Worm (Caenorhabditis elegans) whole organism, L2 larva: ENCODE results near the gene cdh-10.

ENCODE experiments used
- C34F6.9 ChIP-seq: fragments of 150-350 bp; optimal IDR thresholded peaks from 2 replicates; lab custom pipeline; 2014; ENCODE audit warnings: missing biosample characterization, missing genetic modification characterization
- F13H6.1 ChIP-seq: sonication (generic microtip); optimal IDR thresholded peaks from 2 replicates; lab custom pipeline; 2016; ENCODE audit warnings: missing genetic modification characterization, missing compliant biosample characterization
- R02D3.7 ChIP-seq: fragments of 150-350 bp; optimal IDR thresholded peaks from 2 replicates; lab custom pipeline; 2014; ENCODE audit warnings: missing biosample characterization, missing genetic modification characterization
- Y55F3AM.14 ChIP-seq: fragments of 200-800 bp; sonication (Bioruptor generic); optimal IDR thresholded peaks from 2 replicates; lab custom pipeline; 2018; ENCODE audit warnings: mild to moderate bottlenecking, missing genetic modification characterization, missing compliant biosample characterization
- ZK546.5 ChIP-seq: sonication (generic microtip); optimal IDR thresholded peaks from 2 replicates; lab custom pipeline; 2017; ENCODE audit warnings: missing biosample characterization, missing genetic modification characterization
- alr-1 ChIP-seq: fragments of 150-350 bp; optimal IDR thresholded peaks from 2 replicates; lab custom pipeline; 2014; ENCODE audit warnings: missing biosample characterization, missing genetic modification characterization
- aly-2 ChIP-seq: fragments of 150-350 bp; optimal IDR thresholded peaks from 2 replicates; lab custom pipeline; 2014; ENCODE audit warnings: missing biosample characterization, missing genetic modification characterization
- ama-1 ChIP-seq: fragments of 150-350 bp; optimal IDR thresholded peaks from 2 replicates; lab custom pipeline; 2018; ENCODE audit warnings: inconsistent platforms
- blmp-1 ChIP-seq: sonication (generic microtip); optimal IDR thresholded peaks from 2 replicates; lab custom pipeline; 2017; ENCODE audit warnings: missing genetic modification characterization, mild to moderate bottlenecking, missing compliant biosample characterization, antibody characterized with exemption, moderate library complexity; ENCODE audit not compliant: insufficient read depth
- ceh-16 ChIP-seq: fragments of 150-350 bp; optimal IDR thresholded peaks from 2 replicates; lab custom pipeline; 2014; ENCODE audit warnings: missing biosample characterization, missing genetic modification characterization
- crh-2 ChIP-seq: sonication (generic microtip); optimal IDR thresholded peaks from 2 replicates; lab custom pipeline; 2017; ENCODE audit warnings: missing biosample characterization, missing genetic modification characterization
- dmd-4 ChIP-seq: sonication (generic microtip); optimal IDR thresholded peaks from 2 replicates; lab custom pipeline; 2017; ENCODE audit warnings: missing biosample characterization, missing genetic modification characterization
- elt-1 ChIP-seq: fragments of 150-350 bp; optimal IDR thresholded peaks from 2 replicates; lab custom pipeline; 2014; ENCODE audit warnings: missing biosample characterization, missing genetic modification characterization
- fos-1 ChIP-seq: fragments of 150-350 bp; optimal IDR thresholded peaks from 2 replicates; lab custom pipeline; 2014; ENCODE audit warnings: missing biosample characterization, missing genetic modification characterization
- lin-11 ChIP-seq: fragments of 150-350 bp; sonication (generic microtip); optimal IDR thresholded peaks from 2 replicates; lab custom pipeline; 2014; ENCODE audit warnings: missing biosample characterization, missing genetic modification characterization, inconsistent platforms, mixed read lengths
- mab-5 ChIP-seq: fragments of 150-350 bp; optimal IDR thresholded peaks from 2 replicates; lab custom pipeline; 2014; ENCODE audit warnings: missing biosample characterization, missing genetic modification characterization
- mbf-1 ChIP-seq: sonication (generic microtip); optimal IDR thresholded peaks from 2 replicates; lab custom pipeline; 2017; ENCODE audit warnings: missing biosample characterization, missing genetic modification characterization
- mdl-1 ChIP-seq, 2 experiments: fragments of 150-350 bp in 1 of 2; sonication (generic microtip) in 1 of 2; optimal IDR thresholded peaks; 2 replicates each; lab custom pipeline; 2017; ENCODE audit warnings: missing biosample characterization in 2 of 2, missing genetic modification characterization in 2 of 2
- nhr-10 ChIP-seq: sonication (generic microtip); optimal IDR thresholded peaks from 2 replicates; lab custom pipeline; 2017; ENCODE audit warnings: missing biosample characterization, missing genetic modification characterization
- nhr-11 ChIP-seq: fragments of 150-350 bp; optimal IDR thresholded peaks from 2 replicates; lab custom pipeline; 2014; ENCODE audit warnings: missing biosample characterization, missing genetic modification characterization
- nhr-12 ChIP-seq: fragments of 150-350 bp; optimal IDR thresholded peaks from 2 replicates; lab custom pipeline; 2014; ENCODE audit warnings: missing biosample characterization, missing genetic modification characterization
- nhr-129 ChIP-seq: fragments of 150-350 bp; optimal IDR thresholded peaks from 2 replicates; lab custom pipeline; 2014; ENCODE audit warnings: missing biosample characterization, missing genetic modification characterization
- nhr-21 ChIP-seq: fragments of 150-350 bp; optimal IDR thresholded peaks from 2 replicates; lab custom pipeline; 2014; ENCODE audit warnings: missing biosample characterization, missing genetic modification characterization
- nhr-23 ChIP-seq: fragments of 150-350 bp; optimal IDR thresholded peaks from 2 replicates; lab custom pipeline; 2014; ENCODE audit warnings: missing biosample characterization, missing genetic modification reagents, missing genetic modification characterization
- nhr-237 ChIP-seq: fragments of 150-350 bp; optimal IDR thresholded peaks from 2 replicates; lab custom pipeline; 2014; ENCODE audit warnings: missing biosample characterization, missing genetic modification characterization
- nhr-25 ChIP-seq: fragments of 150-350 bp; sonication (generic microtip); optimal IDR thresholded peaks from 3 replicates; lab custom pipeline; 2014; ENCODE audit warnings: missing biosample characterization, missing genetic modification characterization
- nhr-77 ChIP-seq: fragments of 150-350 bp; optimal IDR thresholded peaks from 2 replicates; lab custom pipeline; 2014; ENCODE audit warnings: missing biosample characterization, missing genetic modification characterization
- sem-4 ChIP-seq: fragments of 150-350 bp; optimal IDR thresholded peaks from 2 replicates; lab custom pipeline; 2014; ENCODE audit warnings: missing biosample characterization, missing genetic modification reagents, missing genetic modification characterization
- skn-1 ChIP-seq: sonication (generic microtip); optimal IDR thresholded peaks from 2 replicates; lab custom pipeline; 2017; ENCODE audit warnings: missing biosample characterization, missing genetic modification characterization
- sma-3 ChIP-seq: sonication (generic microtip); optimal IDR thresholded peaks from 2 replicates; lab custom pipeline; 2016; ENCODE audit warnings: missing genetic modification reagents, missing genetic modification characterization, missing compliant biosample characterization
- sma-9 ChIP-seq, 2 experiments: fragments of 150-350 bp in 1 of 2; sonication (generic microtip) in 1 of 2; optimal IDR thresholded peaks; 2 replicates each; lab custom pipeline; 2014 to 2016; ENCODE audit warnings: missing genetic modification characterization in 2 of 2, mild to moderate bottlenecking in 1 of 2, missing biosample characterization in 1 of 2, missing compliant biosample characterization in 1 of 2, missing genetic modification reagents in 1 of 2, moderate library complexity in 1 of 2
- unc-39 ChIP-seq: fragments of 150-350 bp; optimal IDR thresholded peaks from 2 replicates; lab custom pipeline; 2014; ENCODE audit warnings: missing biosample characterization, missing genetic modification characterization
- unc-62 ChIP-seq: fragments of 150-350 bp; optimal IDR thresholded peaks from 2 replicates; lab custom pipeline; 2014; ENCODE audit warnings: missing biosample characterization, missing genetic modification reagents, missing genetic modification characterization
- ztf-1 ChIP-seq: fragments of 200-800 bp; sonication (Bioruptor generic); conservative IDR thresholded peaks from 2 replicates; pipeline ENCODE4 v1.3.6; 2022; ENCODE audit warnings: missing genetic modification characterization, missing compliant biosample characterization
- ztf-11 ChIP-seq: sonication (generic microtip); optimal IDR thresholded peaks from 2 replicates; lab custom pipeline; 2017; ENCODE audit warnings: missing biosample characterization, missing genetic modification characterization
- ztf-4 ChIP-seq: fragments of 150-350 bp; optimal IDR thresholded peaks from 2 replicates; lab custom pipeline; 2014; ENCODE audit warnings: missing biosample characterization, missing genetic modification characterization

The cdh-10 gene

DNA sequence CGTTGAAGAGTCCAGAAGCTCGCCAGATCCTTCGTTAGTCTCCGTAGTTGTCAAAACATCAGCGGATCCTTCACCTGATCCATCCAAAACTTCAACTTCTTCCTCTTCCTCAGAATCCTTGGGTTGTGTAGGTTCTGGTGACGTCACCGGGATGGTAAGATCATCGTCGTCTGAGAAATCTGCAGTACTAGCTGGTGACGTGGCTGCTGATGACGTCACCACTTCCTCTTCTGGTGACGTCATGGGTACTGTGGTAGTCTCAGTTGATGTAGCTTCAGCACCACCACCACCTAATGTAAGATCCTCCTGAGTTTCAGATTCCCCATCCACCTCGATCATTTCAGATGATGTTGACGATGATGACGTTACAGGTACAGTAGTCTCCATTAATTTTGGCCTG lies 1.8 kb downstream of the cdh-10 start:
- TF ChIP-seq nhr-77 (tag; lab: Kevin White, UChicago) (no peak), nhr-237 (tag; lab: Kevin White, UChicago) (no peak), fos-1 (no peak), Y55F3AM.14 (GFP tag; lab: Kevin White, UChicago) (no peak), ztf-11 (tag; lab: Kevin White, UChicago) (no peak), nhr-25 (no peak), sem-4 (tag; lab: Kevin White, UChicago) (no peak), nhr-23 (tag; lab: Kevin White, UChicago) (no peak), mdl-1 (tag; optimal IDR thresholded peaks at IDR 0.05; lab: Kevin White, UChicago) (no peak), alr-1 (tag; lab: Kevin White, UChicago) (no peak), nhr-21 (tag; lab: Kevin White, UChicago) (no peak), ztf-1 (GFP tag; lab: Robert Waterston, UW) (no peak), ceh-16 (tag; lab: Kevin White, UChicago) (no peak), nhr-129 (tag; lab: Kevin White, UChicago) (no peak), unc-62 (GFP tag; lab: Kevin White, UChicago) (no peak), R02D3.7 (tag; lab: Kevin White, UChicago) (no peak), mab-5 (tag; lab: Kevin White, UChicago) (no peak), blmp-1 (tag; lab: Kevin White, UChicago) (no peak), dmd-4 (tag; lab: Kevin White, UChicago) (no peak), F13H6.1 (tag; lab: Kevin White, UChicago) (no peak)

DNA sequence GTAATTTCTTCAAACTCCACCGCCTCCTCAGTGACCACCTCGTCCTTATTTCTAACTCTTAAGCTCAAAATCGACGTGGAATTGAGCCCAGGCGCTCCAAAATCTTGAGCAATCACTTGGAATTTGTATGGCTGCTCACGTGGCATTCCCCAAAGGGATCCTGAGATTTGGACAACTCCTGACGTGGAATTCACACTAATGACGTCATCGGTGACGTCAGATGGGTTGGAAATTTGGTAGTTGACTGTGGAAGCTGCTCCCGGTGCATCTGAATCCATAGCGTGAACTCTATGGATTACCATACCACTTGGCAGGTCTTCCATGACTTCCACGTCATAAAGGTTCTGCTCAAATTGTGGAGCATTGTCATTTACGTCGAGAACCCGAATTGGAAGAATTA lies 8.0 kb downstream of the cdh-10 start:
- TF ChIP-seq ceh-16 (tag; lab: Kevin White, UChicago) (no peak), sma-9 (GFP tag; optimal IDR thresholded peaks at IDR 0.05; lab: Kevin White, UChicago) (no peak), sma-9 (tag; optimal IDR thresholded peaks at IDR 0.05; lab: Kevin White, UChicago) (no peak), crh-2 (no peak), ztf-4 (tag; lab: Kevin White, UChicago) (no peak), nhr-77 (tag; lab: Kevin White, UChicago) (no peak), elt-1 (tag; lab: Kevin White, UChicago) (no peak), ama-1 (no peak), C34F6.9 (tag; lab: Kevin White, UChicago) (no peak), nhr-12 (tag; lab: Kevin White, UChicago) (no peak), nhr-237 (tag; lab: Kevin White, UChicago) (no peak), sem-4 (tag; lab: Kevin White, UChicago) (no peak), lin-11 (tag; lab: Kevin White, UChicago) (no peak), ZK546.5 (no peak), ztf-1 (GFP tag; lab: Robert Waterston, UW) (no peak), unc-39 (tag; lab: Kevin White, UChicago) (no peak), alr-1 (tag; lab: Kevin White, UChicago) (no peak), skn-1 (tag; lab: Kevin White, UChicago) (no peak), nhr-10 (tag; lab: Kevin White, UChicago) (no peak), aly-2 (tag; lab: Kevin White, UChicago) (no peak), mbf-1 (tag; lab: Kevin White, UChicago) (no peak)

DNA sequence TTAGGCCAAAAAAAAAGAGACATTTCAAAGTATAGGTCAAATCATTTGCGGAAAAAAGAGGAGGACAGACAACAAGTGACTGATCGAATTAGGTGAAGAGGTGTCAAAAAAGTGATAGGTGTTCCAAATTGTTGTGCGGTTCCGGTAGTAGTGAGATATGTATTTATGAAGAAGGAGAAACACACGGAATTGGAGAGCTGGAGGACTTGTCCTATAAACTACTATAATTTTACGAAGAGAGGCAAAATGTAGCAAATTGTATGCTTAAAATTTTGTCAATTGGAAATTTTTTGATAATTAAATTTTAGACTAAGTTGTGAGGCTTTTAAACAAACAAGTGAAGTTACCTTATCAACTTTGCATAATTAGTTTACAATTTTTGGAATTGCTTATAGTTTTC lies 11.5 kb downstream of the cdh-10 start:
- no peak for TF ChIP-seq nhr-77 (tag; lab: Kevin White, UChicago)
- TF ChIP-seq F13H6.1 (tag; lab: Kevin White, UChicago) = no peak
- TF ChIP-seq sma-3 (GFP tag; lab: Kevin White, UChicago) = no peak

DNA sequence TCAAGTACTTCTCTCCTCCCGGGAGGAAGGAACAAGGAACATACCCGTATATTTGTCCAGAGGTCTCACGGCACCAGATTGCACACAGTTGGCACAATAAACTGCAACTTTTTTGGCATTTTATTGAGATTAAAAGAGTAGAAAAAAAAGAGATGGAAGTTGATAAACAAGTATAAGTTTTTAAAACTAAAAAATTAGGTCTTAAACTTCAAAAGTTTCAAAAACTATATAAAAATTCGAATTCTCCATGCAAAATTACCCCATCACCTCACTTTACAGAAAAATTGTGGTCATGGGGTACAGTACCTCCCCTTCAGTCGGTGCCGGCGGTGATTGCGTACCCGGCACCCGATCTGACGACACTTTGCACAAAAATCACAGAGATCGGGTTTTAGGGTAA lies 11.9 kb downstream of the cdh-10 start, which contains the start of gene C45G7.13:
Gene C45G7.13, minus strand, starts transcription at position 101 of the 400 bp plus-strand sequence.
- TF ChIP-seq nhr-25 = no peak
- no peak for TF ChIP-seq dmd-4 (tag; lab: Kevin White, UChicago)
- TF ChIP-seq nhr-11 = no peak
- TF ChIP-seq, all 48 proteins: peak for 0
